Fruit fly (Drosophila melanogaster): ENCODE measurements around the gene Septin2.

The Septin2 gene

DNA sequence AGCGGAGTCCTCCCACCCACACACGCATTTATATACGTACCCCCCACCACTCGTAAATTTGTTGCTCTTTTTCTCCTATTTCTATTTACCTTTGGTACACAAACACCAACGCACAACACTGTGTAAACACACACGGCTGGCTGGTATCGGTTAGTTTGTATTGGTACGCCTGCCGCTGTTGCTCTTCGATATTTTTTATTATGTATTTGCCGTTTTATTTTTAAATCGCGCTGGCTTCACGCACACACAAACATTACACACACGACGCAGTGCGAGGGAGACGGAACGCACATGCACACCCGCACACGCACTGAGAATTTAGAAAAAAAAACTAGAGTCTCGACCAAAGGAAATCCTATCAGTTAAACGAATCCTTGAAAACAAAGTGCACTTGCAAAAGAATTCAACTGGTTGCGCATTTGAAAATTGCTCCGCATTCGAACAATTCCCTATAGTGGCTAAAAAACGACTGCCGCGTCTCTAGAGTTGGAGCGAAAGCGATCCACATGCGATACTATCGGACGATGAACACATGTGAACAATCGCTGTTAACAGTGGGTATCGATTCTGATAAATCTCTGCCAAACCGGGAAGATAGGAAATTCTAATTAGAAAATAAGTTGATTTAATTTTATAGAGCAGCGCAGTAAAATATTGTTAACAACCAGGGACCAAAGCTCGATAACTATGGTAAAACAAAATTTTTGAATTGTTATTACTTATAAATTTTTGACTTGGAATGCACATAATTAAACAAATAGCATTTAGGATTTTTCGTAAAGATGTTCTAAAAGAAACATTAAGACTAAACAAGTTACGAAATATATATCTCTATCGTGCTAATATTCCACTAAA lies 37.3 kb downstream of the Septin2 start (continued):
- peak; percentile 73 for TF ChIP-seq unpg (GFP tag; optimal IDR thresholded peaks at IDR 0.05)
- TF ChIP-seq repo (GFP tag; optimal IDR thresholded peaks at IDR 0.05): peak; percentile 42
- TF ChIP-seq CG8089 (GFP tag; optimal IDR thresholded peaks at IDR 0.05): peak; percentile 24
- peak; percentile 70; the same call in 1 of the 2 replicates for TF ChIP-seq HLH3B (GFP tag; IDR thresholded peaks at IDR 0.05)
- TF ChIP-seq Med (GFP tag): peak; percentile 94
- TF ChIP-seq so (GFP tag; IDR thresholded peaks at IDR 0.05): peak; percentile 66; the same call in 2 of the 3 replicates
- no peak for TF ChIP-seq CG31224 (GFP tag; IDR thresholded peaks at IDR 0.05)
- no peak for TF ChIP-seq CG10366 (GFP tag; IDR thresholded peaks at IDR 0.05)
- TF ChIP-seq CG12155 (GFP tag; optimal IDR thresholded peaks at IDR 0.05): no peak
- TF ChIP-seq CG42726 (GFP tag; IDR thresholded peaks at IDR 0.05; ENCODE audit: partially characterized antibody): peak; percentile 97
- peak; percentile 57 to 75 for TF ChIP-seq bsh (GFP tag; optimal IDR thresholded peaks at IDR 0.05)
- TF ChIP-seq CG18619 (GFP tag; optimal IDR thresholded peaks at IDR 0.05): peak; percentile 50
- peak; percentile 85 for TF ChIP-seq CG18599 (GFP tag; optimal IDR thresholded peaks at IDR 0.05)
- TF ChIP-seq CrebB (tag; optimal IDR thresholded peaks at IDR 0.05): peak; percentile 91
- TF ChIP-seq CG8765 (GFP tag; IDR thresholded peaks at IDR 0.05): no peak
- TF ChIP-seq CG16863 (GFP tag; optimal IDR thresholded peaks at IDR 0.05): peak; percentile 61
- TF ChIP-seq GATAe (GFP tag; conservative IDR thresholded peaks at IDR 0.05): no peak
- TF ChIP-seq Lpt (GFP tag; optimal IDR thresholded peaks at IDR 0.05): no peak
- no peak for TF ChIP-seq Poxn (GFP tag; IDR thresholded peaks at IDR 0.05)
- peak; percentile 94 for TF ChIP-seq cg (GFP tag; optimal IDR thresholded peaks at IDR 0.05)
- peak; percentile 78 for TF ChIP-seq CG6854 (GFP tag; optimal IDR thresholded peaks at IDR 0.05)
- peak; percentile 79 for TF ChIP-seq onecut (GFP tag; IDR thresholded peaks at IDR 0.05)
- TF ChIP-seq Dek (tag; optimal IDR thresholded peaks at IDR 0.05): peak; percentile 58
- no peak for TF ChIP-seq aop (GFP tag; IDR thresholded peaks at IDR 0.05)
- TF ChIP-seq CG4854 (GFP tag; optimal IDR thresholded peaks at IDR 0.05): peak; percentile 55
- TF ChIP-seq al (GFP tag; IDR thresholded peaks at IDR 0.05): no peak
- peak; percentile 72; the same call in 1 of the 2 replicates for TF ChIP-seq Atf6 (GFP tag; IDR thresholded peaks at IDR 0.05)
- TF ChIP-seq Dref (GFP tag; IDR thresholded peaks at IDR 0.05): peak; percentile 79
- no peak for TF ChIP-seq Aef1 (GFP tag; IDR thresholded peaks at IDR 0.05)
- no peak for TF ChIP-seq Hr39 (optimal IDR thresholded peaks at IDR 0.05)
- TF ChIP-seq trem (tag; optimal IDR thresholded peaks at IDR 0.05): peak; percentile 2
- peak; percentile 69 for TF ChIP-seq CG7271 (tag; optimal IDR thresholded peaks at IDR 0.05)
- TF ChIP-seq sens (GFP tag): peak; percentile 83
- TF ChIP-seq klu (GFP tag; IDR thresholded peaks at IDR 0.05): no peak
- no peak for TF ChIP-seq lilli (GFP tag; optimal IDR thresholded peaks at IDR 0.05)
- peak; percentile 78 for TF ChIP-seq scrt (GFP tag; optimal IDR thresholded peaks at IDR 0.05)
- TF ChIP-seq NC2α (GFP tag; optimal IDR thresholded peaks at IDR 0.05): peak; percentile 59
- peak; percentile 93 for TF ChIP-seq vnd (GFP tag; IDR thresholded peaks at IDR 0.05; ENCODE audit: partially characterized antibody)
- peak; percentile 45 for TF ChIP-seq CG12942 (GFP tag; optimal IDR thresholded peaks at IDR 0.05)
- TF ChIP-seq CG16813 (GFP tag; IDR thresholded peaks at IDR 0.05; ENCODE audit: partially characterized antibody): peak; percentile 95
- TF ChIP-seq cato (GFP tag; optimal IDR thresholded peaks at IDR 0.05; ENCODE audit: borderline replicate concordance): no peak
- peak; percentile 79 for TF ChIP-seq CG10209 (GFP tag; optimal IDR thresholded peaks at IDR 0.05)
- peak; percentile 11; the same call in 1 of the 2 replicates for TF ChIP-seq NFAT (GFP tag; IDR thresholded peaks at IDR 0.05)
- no peak for TF ChIP-seq Chrac-16 (GFP tag; optimal IDR thresholded peaks at IDR 0.05)
- TF ChIP-seq Spps (tag; optimal IDR thresholded peaks at IDR 0.05): peak; percentile 79
- TF ChIP-seq Camta (GFP tag; optimal IDR thresholded peaks at IDR 0.05): peak; percentile 31
- TF ChIP-seq CG17612 (GFP tag; IDR thresholded peaks at IDR 0.05): no peak
- TF ChIP-seq CG8359 (GFP tag; optimal IDR thresholded peaks at IDR 0.05; ENCODE audit: borderline replicate concordance): peak; percentile 51
- peak; percentile 46 for TF ChIP-seq ems (GFP tag; optimal IDR thresholded peaks at IDR 0.05)
- peak; percentile 23; the same call in 1 of the 4 replicates for TF ChIP-seq Gug (GFP tag; IDR thresholded peaks at IDR 0.05)
